Worm (Caenorhabditis elegans): ENCODE results near the gene Y75B8A.24.
A peak's percentile ranks its signal among the peaks of the same experiment; 100 is the strongest.

The Y75B8A.24 gene

ce11 chrIII:12251178-12251577 lies 22.4 kb downstream of the Y75B8A.24 start:
- TF ChIP-seq flh-1 (GFP tag; optimal IDR thresholded peaks at IDR 0.05) = no peak
- no peak for TF ChIP-seq ceh-39 (tag; optimal IDR thresholded peaks at IDR 0.05)
- TF ChIP-seq tbx-8 (GFP tag; optimal IDR thresholded peaks at IDR 0.05) = no peak
- no peak for TF ChIP-seq drap-1 (GFP tag; optimal IDR thresholded peaks at IDR 0.05)
- TF ChIP-seq blmp-1 (tag; optimal IDR thresholded peaks at IDR 0.05) = no peak
- no peak for TF ChIP-seq unc-120 (tag; optimal IDR thresholded peaks at IDR 0.05; ENCODE audit: poor library complexity, severe bottlenecking)
- no peak for TF ChIP-seq ceh-43 (GFP tag; optimal IDR thresholded peaks at IDR 0.05)
- TF ChIP-seq snpc-4 (tag; optimal IDR thresholded peaks at IDR 0.05) = no peak
- no peak for TF ChIP-seq bed-3 (GFP tag; optimal IDR thresholded peaks at IDR 0.05)
- no peak for TF ChIP-seq unc-62 (GFP tag; optimal IDR thresholded peaks at IDR 0.05)
- TF ChIP-seq lin-13 (tag; optimal IDR thresholded peaks at IDR 0.05) = no peak
- TF ChIP-seq nhr-2 (tag; optimal IDR thresholded peaks at IDR 0.05) = no peak
- no peak for TF ChIP-seq nhr-237 (tag; optimal IDR thresholded peaks at IDR 0.05)
- TF ChIP-seq pha-4 (tag; optimal IDR thresholded peaks at IDR 0.05) = no peak
- TF ChIP-seq ceh-83 (GFP tag; optimal IDR thresholded peaks at IDR 0.05) = no peak
- TF ChIP-seq mab-5 (tag; optimal IDR thresholded peaks at IDR 0.05) = no peak

- TF ChIP-seq elt-3 (tag; optimal IDR thresholded peaks at IDR 0.05) = peak; percentile 69
- peak; percentile 76 for TF ChIP-seq pha-4 (tag; optimal IDR thresholded peaks at IDR 0.05)
- TF ChIP-seq mab-5 (tag; optimal IDR thresholded peaks at IDR 0.05) = no peak
- TF ChIP-seq unc-39 (tag; optimal IDR thresholded peaks at IDR 0.05) = no peak
- peak; percentile 55 for TF ChIP-seq mls-2 (tag; optimal IDR thresholded peaks at IDR 0.05)
- TF ChIP-seq ceh-43 (GFP tag; optimal IDR thresholded peaks at IDR 0.05) = peak; percentile 24
- TF ChIP-seq hlh-1 (tag; optimal IDR thresholded peaks at IDR 0.05) = peak; percentile 22
- peak; percentile 69 for TF ChIP-seq ceh-83 (GFP tag; optimal IDR thresholded peaks at IDR 0.05)
- no peak for TF ChIP-seq nhr-76 (tag; optimal IDR thresholded peaks at IDR 0.05)
- TF ChIP-seq ceh-39 (tag; optimal IDR thresholded peaks at IDR 0.05) = peak; percentile 87
- no peak for TF ChIP-seq elt-1 (tag; optimal IDR thresholded peaks at IDR 0.05; ENCODE audit: borderline replicate concordance, insufficient read depth)
- TF ChIP-seq flh-1 (GFP tag; optimal IDR thresholded peaks at IDR 0.05) = no peak
- no peak for TF ChIP-seq snpc-4 (tag; optimal IDR thresholded peaks at IDR 0.05)
- TF ChIP-seq unc-120 (tag; optimal IDR thresholded peaks at IDR 0.05; ENCODE audit: poor library complexity, severe bottlenecking) = peak; percentile 36
- peak; percentile 49 for TF ChIP-seq M03D4.4 (tag; optimal IDR thresholded peaks at IDR 0.05)
- peak; percentile 92 for TF ChIP-seq ces-1 (GFP tag; optimal IDR thresholded peaks at IDR 0.05)
- TF ChIP-seq drap-1 (GFP tag; optimal IDR thresholded peaks at IDR 0.05) = peak; percentile 76
- no peak for TF ChIP-seq lin-32 (GFP tag; optimal IDR thresholded peaks at IDR 0.05)
- TF ChIP-seq cnd-1 (tag; optimal IDR thresholded peaks at IDR 0.05) = peak; percentile 68
- peak; percentile 28 for TF ChIP-seq nhr-12 (tag; optimal IDR thresholded peaks at IDR 0.05)
- no peak for TF ChIP-seq zip-8 (tag; optimal IDR thresholded peaks at IDR 0.05)
- TF ChIP-seq lin-13 (tag; optimal IDR thresholded peaks at IDR 0.05) = peak; percentile 90
- TF ChIP-seq mep-1 (tag; optimal IDR thresholded peaks at IDR 0.05) = peak; percentile 93
- peak; percentile 25 for TF ChIP-seq sem-2 (GFP tag; optimal IDR thresholded peaks at IDR 0.05)
- TF ChIP-seq nhr-237 (tag; optimal IDR thresholded peaks at IDR 0.05) = peak; percentile 85
- peak; percentile 59 for TF ChIP-seq unc-62 (GFP tag; optimal IDR thresholded peaks at IDR 0.05)
- TF ChIP-seq tbx-8 (GFP tag; optimal IDR thresholded peaks at IDR 0.05) = peak; percentile 60
- TF ChIP-seq nhr-28 (tag; optimal IDR thresholded peaks at IDR 0.05) = no peak
- peak; percentile 63 for TF ChIP-seq sptf-1 (tag; optimal IDR thresholded peaks at IDR 0.05)
- TF ChIP-seq bed-3 (GFP tag; optimal IDR thresholded peaks at IDR 0.05) = no peak
- no peak for TF ChIP-seq ztf-11 (tag; optimal IDR thresholded peaks at IDR 0.05)
- peak; percentile 16 for TF ChIP-seq nhr-2 (tag; optimal IDR thresholded peaks at IDR 0.05)
- no peak for TF ChIP-seq blmp-1 (tag; optimal IDR thresholded peaks at IDR 0.05)
- peak; percentile 66 for TF ChIP-seq lsy-2 (tag; optimal IDR thresholded peaks at IDR 0.05)
- TF ChIP-seq ham-2 (GFP tag; optimal IDR thresholded peaks at IDR 0.05) = peak; percentile 44
Measured at ce11 chrIII:12250114-12250792, 23.3 kb downstream of the Y75B8A.24 start, which contains the start of the genes tim-1 and Y75B8A.23. Gene tim-1, minus strand, starts transcription at chrIII:12250164. Gene Y75B8A.23, plus strand, starts transcription at chrIII:12250660.

- TF ChIP-seq mls-2 (tag; optimal IDR thresholded peaks at IDR 0.05) = no peak
- no peak for TF ChIP-seq nhr-237 (tag; optimal IDR thresholded peaks at IDR 0.05)
- no peak for TF ChIP-seq unc-39 (tag; optimal IDR thresholded peaks at IDR 0.05)
Measured at ce11 chrIII:12247329-12247728, 26.2 kb downstream of the Y75B8A.24 start.
